Worm (Caenorhabditis elegans): ENCODE measurements around the gene C05C10.3.

Gene C05C10.3

ce11 chrII:9974967-9975366 is 38.3 kb upstream of the C05C10.3 start, which contains the start of gene aakg-5 (continued):
- TF ChIP-seq zip-2 (tag; optimal IDR thresholded peaks at IDR 0.05) (no peak), R02D3.7 (tag; optimal IDR thresholded peaks at IDR 0.05) (no peak), Y5F2A.4 (GFP tag; optimal IDR thresholded peaks at IDR 0.05) (no peak), Y75B8A.6 (GFP tag; IDR thresholded peaks at IDR 0.05) (0 out of 2 replicates have a peak, but pooled peaks have one; percentile 41), nhr-6 (tag; optimal IDR thresholded peaks at IDR 0.05) (peak; percentile 80), lin-15B (tag; optimal IDR thresholded peaks at IDR 0.05) (no peak), ceh-82 (tag; optimal IDR thresholded peaks at IDR 0.05) (no peak), ceh-44 (GFP tag; IDR thresholded peaks at IDR 0.05) (no peak), mxl-3 (GFP tag; optimal IDR thresholded peaks at IDR 0.05) (peak; percentile 55), nhr-48 (tag; optimal IDR thresholded peaks at IDR 0.05) (peak; percentile 84), spr-1 (tag; optimal IDR thresholded peaks at IDR 0.05) (peak; percentile 19), daf-12 (tag; optimal IDR thresholded peaks at IDR 0.05) (no peak), madf-9 (GFP tag; conservative IDR thresholded peaks at IDR 0.05) (no peak), lin-1 (GFP tag; IDR thresholded peaks at IDR 0.05) (peak; percentile 71), nhr-25 (tag; optimal IDR thresholded peaks at IDR 0.05; ENCODE audit: borderline replicate concordance, insufficient read depth) (peak; percentile 88), hlh-30 (tag; optimal IDR thresholded peaks at IDR 0.05; ENCODE audit: insufficient read depth) (peak; percentile 70), aly-2 (tag; optimal IDR thresholded peaks at IDR 0.05) (no peak), zag-1 (tag; optimal IDR thresholded peaks at IDR 0.05) (no peak), set-16 (GFP tag; IDR thresholded peaks at IDR 0.05) (no peak), duxl-1 (tag; optimal IDR thresholded peaks at IDR 0.05; ENCODE audit: poor library complexity) (no peak), ceh-32 (tag; optimal IDR thresholded peaks at IDR 0.05; ENCODE audit: poor library complexity) (no peak), nhr-111 (GFP tag; optimal IDR thresholded peaks at IDR 0.05) (no peak), F37D6.2 (tag; optimal IDR thresholded peaks at IDR 0.05) (no peak)

DNA sequence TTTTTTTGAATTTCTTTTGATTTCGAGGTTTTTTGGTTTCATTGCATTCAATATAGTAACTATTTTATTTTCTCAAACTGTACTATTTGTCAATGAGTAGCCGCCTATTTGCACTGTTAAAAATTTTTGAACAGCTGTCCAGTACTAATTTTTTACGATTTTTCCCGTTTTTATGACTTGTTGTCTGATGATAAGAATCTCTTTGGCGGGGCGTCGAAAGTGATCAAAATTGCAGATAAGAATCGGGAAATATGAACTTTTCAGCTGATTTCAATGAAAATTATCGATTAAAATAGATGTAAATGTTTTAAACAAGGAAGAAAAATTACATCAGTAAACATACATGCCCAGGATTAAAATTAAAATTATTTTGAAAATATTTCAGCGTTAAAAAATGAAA is 37.5 kb upstream of the C05C10.3 start:
- TF ChIP-seq nhr-102 (tag; optimal IDR thresholded peaks at IDR 0.05) (peak; percentile 8), F26F4.8 (GFP tag; conservative IDR thresholded peaks at IDR 0.05) (no peak), pqm-1 (tag; optimal IDR thresholded peaks at IDR 0.05) (peak; percentile 73), dve-1 (tag; optimal IDR thresholded peaks at IDR 0.05; ENCODE audit: insufficient read depth) (peak; percentile 65), hlh-11 (tag; optimal IDR thresholded peaks at IDR 0.05) (peak; percentile 90), dmd-6 (GFP tag; IDR thresholded peaks at IDR 0.05) (peak; percentile 86), ZK546.5 (tag; optimal IDR thresholded peaks at IDR 0.05) (no peak), daf-16 (GFP tag; optimal IDR thresholded peaks at IDR 0.05) (no peak), daf-16 (tag; optimal IDR thresholded peaks at IDR 0.05) (peak; percentile 74), nhr-237 (tag; optimal IDR thresholded peaks at IDR 0.05) (no peak), nhr-48 (tag; optimal IDR thresholded peaks at IDR 0.05) (peak; percentile 29), nhr-28 (tag; optimal IDR thresholded peaks at IDR 0.05) (peak; percentile 62), php-3 (GFP tag; IDR thresholded peaks at IDR 0.05) (peak; percentile 95), nhr-77 (tag; optimal IDR thresholded peaks at IDR 0.05) (peak; percentile 16), hmg-1.1 (GFP tag; IDR thresholded peaks at IDR 0.05) (no peak), lin-38 (GFP tag; IDR thresholded peaks at IDR 0.05) (no peak), unc-62 (GFP tag; optimal IDR thresholded peaks at IDR 0.05 in 1 of 2) (peak in 1 of 2 experiments; percentile 98), unc-62 (tag; optimal IDR thresholded peaks at IDR 0.05) (no peak), mes-2 (tag; optimal IDR thresholded peaks at IDR 0.05; ENCODE audit: poor library complexity, severe bottlenecking) (no peak)

Data from whole organism, L4 larva.